Worm (Caenorhabditis elegans) whole organism, midembryonic: ENCODE data around the gene R102.2.

ENCODE experiments used
- T22C8.4 ChIP-seq: fragments of 200-800 bp; sonication (Bioruptor generic); IDR thresholded peaks from 2 replicates; pipeline ENCODE4 v1.3.6; 2022; ENCODE audit warnings: missing genetic modification characterization, missing compliant biosample characterization
- cog-1 ChIP-seq: sonication (generic microtip); optimal IDR thresholded peaks from 2 replicates; lab custom pipeline; 2016; ENCODE audit warnings: missing genetic modification characterization, missing compliant biosample characterization
- flt-1 ChIP-seq: fragments of 200-800 bp; sonication (Bioruptor generic); IDR thresholded peaks from 2 replicates; pipeline ENCODE4 v1.3.6; 2022; ENCODE audit warnings: missing genetic modification characterization, missing compliant biosample characterization
- klf-2 ChIP-seq: fragments of 200-800 bp; sonication (Bioruptor generic); conservative IDR thresholded peaks from 2 replicates; pipeline ENCODE4 v1.3.6; 2022; ENCODE audit warnings: missing genetic modification reagents, missing genetic modification characterization, missing compliant biosample characterization
- med-1 ChIP-seq: sonication (generic microtip); optimal IDR thresholded peaks from 2 replicates; lab custom pipeline; 2017; ENCODE audit warnings: missing genetic modification characterization, mild to moderate bottlenecking, missing compliant biosample characterization, antibody characterized with exemption, missing genetic modification reagents; ENCODE audit not compliant: insufficient read depth
- ref-1 ChIP-seq: fragments of 200-800 bp; sonication (Bioruptor generic); conservative IDR thresholded peaks from 2 replicates; pipeline ENCODE4 v1.3.6; 2022; ENCODE audit warnings: missing genetic modification reagents, missing genetic modification characterization, missing compliant biosample characterization
- tab-1 ChIP-seq: fragments of 200-800 bp; sonication (Bioruptor generic); IDR thresholded peaks from 2 replicates; pipeline ENCODE4 v1.3.6; 2022; ENCODE audit warnings: missing genetic modification characterization, missing compliant biosample characterization
- ztf-23 ChIP-seq: fragments of 200-800 bp; sonication (Bioruptor generic); IDR thresholded peaks from 2 replicates; pipeline ENCODE4 v1.3.6; 2022; ENCODE audit warnings: missing genetic modification reagents, missing genetic modification characterization, missing compliant biosample characterization
- ztf-29 ChIP-seq: fragments of 200-800 bp; sonication (Bioruptor generic); IDR thresholded peaks from 2 replicates; pipeline ENCODE4 v1.3.6; 2022; ENCODE audit warnings: missing genetic modification reagents, missing genetic modification characterization, missing compliant biosample characterization

R102.2 gene

ce11 chrIV:10734527-10735436 is 47.4 kb downstream of the R102.2 start, which contains the start of the genes orc-5 and cyb-1:
Gene orc-5, minus strand, starts transcription at chrIV:10734588.
Gene cyb-1, plus strand, starts transcription at chrIV:10735216.
- TF ChIP-seq T22C8.4 (peak; percentile 68), ref-1 (GFP tag; lab: Robert Waterston, UW) (no peak)

- no peak for TF ChIP-seq ztf-29
- no peak for TF ChIP-seq T22C8.4
- TF ChIP-seq ztf-23 (GFP tag; lab: Robert Waterston, UW) = no peak
- no peak for TF ChIP-seq cog-1 (tag; lab: Kevin White, UChicago)
- no peak for TF ChIP-seq med-1 (GFP tag; lab: Kevin White, UChicago)
- no peak for TF ChIP-seq klf-2
- no peak for TF ChIP-seq flt-1 (GFP tag; lab: Robert Waterston, UW)
- no peak for TF ChIP-seq tab-1 (GFP tag; lab: Robert Waterston, UW)
- no peak for TF ChIP-seq ref-1 (GFP tag; lab: Robert Waterston, UW)
Observed at ce11 chrIV:10737011-10737553, 49.7 kb downstream of the R102.2 start, which contains the start of gene grl-21. Gene grl-21, plus strand, starts transcription at chrIV:10737474.
